Worm (Caenorhabditis elegans) whole organism, L1 larva: ENCODE measurements around the gene zipt-9.

Source experiments
- C16A3.4 ChIP-seq: fragments of 150-350 bp; optimal IDR thresholded peaks from 2 replicates; lab custom pipeline; 2014; ENCODE audit warnings: missing biosample characterization, missing genetic modification characterization
- C34B4.2 ChIP-seq: sonication (generic microtip); optimal IDR thresholded peaks from 2 replicates; lab custom pipeline; 2017; ENCODE audit warnings: mild to moderate bottlenecking, missing genetic modification characterization, missing compliant biosample characterization
- Y116A8C.19 ChIP-seq: sonication (generic microtip); optimal IDR thresholded peaks from 2 replicates; lab custom pipeline; 2016; ENCODE audit warnings: missing compliant biosample characterization, missing genetic modification characterization, borderline replicate concordance
- aha-1 ChIP-seq: fragments of 150-350 bp; optimal IDR thresholded peaks from 2 replicates; lab custom pipeline; 2014; ENCODE audit warnings: missing biosample characterization, missing genetic modification characterization
- aly-2 ChIP-seq: fragments of 150-350 bp; optimal IDR thresholded peaks from 2 replicates; lab custom pipeline; 2014; ENCODE audit warnings: missing biosample characterization, missing genetic modification characterization
- blmp-1 ChIP-seq: fragments of 150-350 bp; optimal IDR thresholded peaks from 2 replicates; lab custom pipeline; 2014; ENCODE audit warnings: missing biosample characterization, missing genetic modification characterization
- ceh-63 ChIP-seq: fragments of 200-800 bp; sonication (Bioruptor generic); optimal IDR thresholded peaks from 2 replicates; lab custom pipeline; 2018; ENCODE audit warnings: mild to moderate bottlenecking, missing genetic modification characterization, missing compliant biosample characterization
- ceh-88 ChIP-seq: fragments of 200-800 bp; sonication (Bioruptor generic); IDR thresholded peaks from 2 replicates; pipeline ENCODE4 v1.3.6; 2022; ENCODE audit warnings: missing genetic modification characterization, missing compliant biosample characterization
- dpl-1 ChIP-seq, 3 experiments: fragments of 150-350 bp in 2 of 3; sonication (generic microtip) in 1 of 3; optimal IDR thresholded peaks; 2 replicates each; lab custom pipeline; 2014 to 2017; ENCODE audit warnings: missing biosample characterization in 3 of 3, missing genetic modification characterization in 3 of 3, missing genetic modification reagents in 3 of 3
- dsc-1 ChIP-seq: sonication (generic microtip); optimal IDR thresholded peaks from 2 replicates; lab custom pipeline; 2016; ENCODE audit warnings: mild to moderate bottlenecking, missing genetic modification characterization, missing compliant biosample characterization
- efl-1 ChIP-seq, 4 experiments: fragments of 150-350 bp; optimal IDR thresholded peaks in 3 of 4; peaks in 1 of 4; 1 replicate in 1 of 4; 2 replicates in 3 of 4; lab custom pipeline; 2014; ENCODE audit warnings: missing biosample characterization in 2 of 4, missing genetic modification characterization in 2 of 4, missing genetic modification reagents in 2 of 4
- egl-13 ChIP-seq: sonication (generic microtip); optimal IDR thresholded peaks from 2 replicates; lab custom pipeline; 2016; ENCODE audit warnings: missing genotype, missing genetic modification reagents, missing genetic modification characterization, missing compliant biosample characterization
- elt-2 ChIP-seq: sonication (generic microtip); optimal IDR thresholded peaks from 2 replicates; lab custom pipeline; 2016; ENCODE audit warnings: missing genetic modification characterization, mild to moderate bottlenecking, inconsistent platforms, missing compliant biosample characterization, missing genetic modification reagents
- fkh-10 ChIP-seq: sonication (generic microtip); optimal IDR thresholded peaks from 2 replicates; lab custom pipeline; 2017; ENCODE audit warnings: missing biosample characterization, missing genetic modification reagents, missing genetic modification characterization
- fkh-4 ChIP-seq: sonication (generic microtip); optimal IDR thresholded peaks from 2 replicates; lab custom pipeline; 2016; ENCODE audit warnings: missing compliant biosample characterization, missing genetic modification characterization, borderline replicate concordance
- fos-1 ChIP-seq: fragments of 150-350 bp; optimal IDR thresholded peaks from 2 replicates; lab custom pipeline; 2014; ENCODE audit warnings: missing biosample characterization, missing genetic modification characterization
- grh-1 ChIP-seq: fragments of 200-800 bp; sonication (Bioruptor generic); IDR thresholded peaks from 2 replicates; pipeline ENCODE4 v1.3.6; 2022; ENCODE audit warnings: missing genetic modification reagents, missing genetic modification characterization, missing compliant biosample characterization
- hlh-4 ChIP-seq: sonication (generic microtip); optimal IDR thresholded peaks from 2 replicates; lab custom pipeline; 2016; ENCODE audit warnings: mild to moderate bottlenecking, missing genetic modification characterization, missing compliant biosample characterization
- hpl-2 ChIP-seq: fragments of 150-350 bp; optimal IDR thresholded peaks from 2 replicates; lab custom pipeline; 2014; ENCODE audit warnings: missing biosample characterization, missing genetic modification reagents, missing genetic modification characterization
- jun-1 ChIP-seq: fragments of 150-350 bp; optimal IDR thresholded peaks from 2 replicates; lab custom pipeline; 2014; ENCODE audit warnings: missing biosample characterization, missing genetic modification reagents, missing genetic modification characterization
- lin-13 ChIP-seq: fragments of 150-350 bp; optimal IDR thresholded peaks from 2 replicates; lab custom pipeline; 2014; ENCODE audit warnings: missing biosample characterization, missing genetic modification reagents, missing genetic modification characterization
- lin-14 ChIP-seq: fragments of 200-800 bp; sonication (Bioruptor generic); optimal IDR thresholded peaks from 2 replicates; lab custom pipeline; 2018; ENCODE audit warnings: mild to moderate bottlenecking, missing genetic modification characterization, moderate library complexity, missing compliant biosample characterization
- lin-15B ChIP-seq: fragments of 150-350 bp; sonication (generic microtip); optimal IDR thresholded peaks from 3 replicates; lab custom pipeline; 2014; ENCODE audit warnings: missing biosample characterization, missing genetic modification characterization
- lin-39 ChIP-seq: fragments of 150-350 bp; optimal IDR thresholded peaks from 2 replicates; lab custom pipeline; 2014; ENCODE audit warnings: missing biosample characterization, missing genetic modification reagents, missing genetic modification characterization
- lsy-2 ChIP-seq, 2 experiments: fragments of 150-350 bp; optimal IDR thresholded peaks; 2 replicates each; lab custom pipeline; 2014; ENCODE audit warnings: missing biosample characterization in 2 of 2, missing genetic modification characterization in 2 of 2
- mab-9 ChIP-seq: fragments of 200-800 bp; sonication (Bioruptor generic); IDR thresholded peaks from 2 replicates; pipeline ENCODE4 v1.3.6; 2022; ENCODE audit warnings: missing genetic modification reagents, missing genetic modification characterization, missing compliant biosample characterization
- mdl-1 ChIP-seq, 2 experiments: fragments of 150-350 bp; optimal IDR thresholded peaks; 2 replicates each; lab custom pipeline; 2014 to 2017; ENCODE audit warnings: missing biosample characterization in 2 of 2, missing genetic modification characterization in 2 of 2, inconsistent platforms in 1 of 2
- mef-2 ChIP-seq: fragments of 150-350 bp; optimal IDR thresholded peaks from 2 replicates; lab custom pipeline; 2014; ENCODE audit warnings: missing biosample characterization, missing genetic modification characterization
- nhr-12 ChIP-seq: sonication (generic microtip); optimal IDR thresholded peaks from 2 replicates; lab custom pipeline; 2017; ENCODE audit warnings: missing biosample characterization, missing genetic modification characterization
- nhr-20 ChIP-seq: sonication (generic microtip); optimal IDR thresholded peaks from 2 replicates; lab custom pipeline; 2016; ENCODE audit warnings: mild to moderate bottlenecking, missing genetic modification characterization, missing compliant biosample characterization
- nhr-237 ChIP-seq: fragments of 150-350 bp; optimal IDR thresholded peaks from 2 replicates; lab custom pipeline; 2014; ENCODE audit warnings: missing biosample characterization, missing genetic modification characterization
- nhr-28 ChIP-seq: fragments of 150-350 bp; optimal IDR thresholded peaks from 2 replicates; lab custom pipeline; 2014; ENCODE audit warnings: missing biosample characterization, missing genetic modification characterization
- nhr-47 ChIP-seq: sonication (generic microtip); optimal IDR thresholded peaks from 2 replicates; lab custom pipeline; 2016; ENCODE audit warnings: mild to moderate bottlenecking, missing genetic modification characterization, moderate library complexity, missing compliant biosample characterization
- nhr-71 ChIP-seq: sonication (generic microtip); optimal IDR thresholded peaks from 2 replicates; lab custom pipeline; 2016; ENCODE audit warnings: mild to moderate bottlenecking, missing genetic modification characterization, moderate library complexity, missing compliant biosample characterization
- nhr-76 ChIP-seq: sonication (generic microtip); optimal IDR thresholded peaks from 2 replicates; lab custom pipeline; 2017; ENCODE audit warnings: missing biosample characterization, missing genetic modification characterization
- nhr-85 ChIP-seq: sonication (generic microtip); peaks from one replicate; lab custom pipeline; 2016; ENCODE audit warnings: missing genetic modification characterization, inconsistent platforms, missing compliant biosample characterization
- pag-3 ChIP-seq: sonication (generic microtip); optimal IDR thresholded peaks from 2 replicates; lab custom pipeline; 2017; ENCODE audit warnings: missing genetic modification characterization, mild to moderate bottlenecking, missing compliant biosample characterization, antibody characterized with exemption, borderline replicate concordance; ENCODE audit not compliant: insufficient read depth
- pax-3 ChIP-seq: fragments of 200-800 bp; sonication (Bioruptor generic); optimal IDR thresholded peaks from 2 replicates; lab custom pipeline; 2018; ENCODE audit warnings: mild to moderate bottlenecking, missing genetic modification characterization, moderate library complexity, missing compliant biosample characterization
- skn-1 ChIP-seq: fragments of 150-350 bp; optimal IDR thresholded peaks from 2 replicates; lab custom pipeline; 2014; ENCODE audit warnings: missing biosample characterization, missing genetic modification characterization
- snpc-4 ChIP-seq: fragments of 150-350 bp; optimal IDR thresholded peaks from 2 replicates; lab custom pipeline; 2014; ENCODE audit warnings: missing biosample characterization, missing genetic modification characterization
- sox-4 ChIP-seq: sonication (generic microtip); optimal IDR thresholded peaks from 2 replicates; lab custom pipeline; 2016; ENCODE audit warnings: missing genetic modification characterization, missing compliant biosample characterization
- sup-37 ChIP-seq: fragments of 200-800 bp; sonication (Bioruptor generic); optimal IDR thresholded peaks from 2 replicates; lab custom pipeline; 2018; ENCODE audit warnings: mild to moderate bottlenecking, missing genetic modification characterization, missing compliant biosample characterization
- tbx-2 ChIP-seq: sonication (generic microtip); optimal IDR thresholded peaks from 2 replicates; lab custom pipeline; 2016; ENCODE audit warnings: missing genetic modification characterization, missing compliant biosample characterization
- unc-130 ChIP-seq: fragments of 150-350 bp; optimal IDR thresholded peaks from 2 replicates; lab custom pipeline; 2017; ENCODE audit warnings: missing biosample characterization, missing genetic modification characterization, inconsistent platforms
- unc-86 ChIP-seq: sonication (generic microtip); optimal IDR thresholded peaks from 2 replicates; lab custom pipeline; 2016; ENCODE audit warnings: missing genetic modification characterization, missing compliant biosample characterization
- vab-15 ChIP-seq: sonication (generic microtip); optimal IDR thresholded peaks from 2 replicates; lab custom pipeline; 2017; ENCODE audit warnings: missing genotype, mild to moderate bottlenecking, missing genetic modification characterization, missing compliant biosample characterization
- xbp-1 ChIP-seq: sonication (generic microtip); optimal IDR thresholded peaks from 2 replicates; lab custom pipeline; 2016; ENCODE audit warnings: missing genetic modification characterization, missing compliant biosample characterization
- ztf-4 ChIP-seq: fragments of 150-350 bp; optimal IDR thresholded peaks from 2 replicates; lab custom pipeline; 2014; ENCODE audit warnings: missing biosample characterization, missing genetic modification characterization

The zipt-9 gene

DNA sequence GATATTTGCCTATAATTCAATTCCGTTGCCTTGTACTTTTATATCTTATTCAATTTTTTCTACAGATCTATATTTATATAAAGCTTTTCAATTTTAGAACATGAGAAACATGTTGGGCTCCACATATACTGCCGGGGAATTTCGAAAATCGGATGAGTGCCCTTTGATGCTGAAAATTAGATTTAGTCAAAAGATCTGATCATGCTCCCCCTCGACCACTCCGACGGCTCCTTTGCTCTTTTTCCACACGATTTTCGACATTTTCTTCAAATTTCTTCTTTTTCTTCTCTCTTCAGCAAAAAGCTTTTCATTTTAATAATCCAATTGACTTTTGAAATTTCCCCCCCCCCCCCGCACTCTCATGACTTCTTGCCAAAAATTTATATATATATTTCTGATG, 33.6 kb downstream of the zipt-9 start:
- TF ChIP-seq mab-9 (GFP tag; lab: Robert Waterston, UW) (peak; percentile 12; the same call in 1 of the 2 replicates), lin-14 (GFP tag; lab: Kevin White, UChicago) (peak; percentile 47), fkh-10 (GFP tag; lab: Kevin White, UChicago) (peak; percentile 82), vab-15 (no peak), efl-1 (optimal IDR thresholded peaks at IDR 0.05; lab: Kevin White, UChicago) (no peak), efl-1 (GFP tag; optimal IDR thresholded peaks at IDR 0.05 in 1 of 2; lab: Kevin White, UChicago) (peak in 1 of 2 experiments; percentile 78), nhr-71 (tag; lab: Kevin White, UChicago) (peak; percentile 2)

DNA sequence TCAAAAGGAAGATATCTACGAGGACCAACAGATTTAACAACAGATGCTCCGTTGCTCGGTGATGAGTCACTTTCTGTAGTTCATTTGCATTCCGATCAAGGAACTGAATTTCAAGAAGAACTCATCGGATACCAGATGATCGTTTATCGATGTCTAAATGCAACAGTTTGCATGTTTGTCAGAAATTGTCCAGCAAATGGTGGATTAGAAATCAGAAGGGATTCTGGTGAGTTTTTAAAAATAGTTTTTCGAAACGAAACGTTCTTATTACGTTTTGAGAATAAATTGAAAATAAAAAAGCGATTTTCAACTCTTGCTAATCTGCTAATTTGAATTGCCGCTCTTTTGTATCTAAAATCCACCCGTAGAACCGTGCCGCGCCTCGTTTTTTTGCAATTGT, 35.2 kb downstream of the zipt-9 start:
- TF ChIP-seq aha-1 (tag; lab: Kevin White, UChicago) (no peak), blmp-1 (no peak), tbx-2 (tag; lab: Kevin White, UChicago) (no peak), ceh-88 (GFP tag; lab: Robert Waterston, UW) (no peak), mef-2 (tag; lab: Kevin White, UChicago) (no peak), C16A3.4 (tag; lab: Kevin White, UChicago) (no peak), fkh-4 (tag; lab: Kevin White, UChicago) (no peak), lin-39 (tag; lab: Kevin White, UChicago) (no peak), aly-2 (no peak), nhr-237 (tag; lab: Kevin White, UChicago) (no peak), pag-3 (no peak), snpc-4 (no peak), lin-14 (GFP tag; lab: Kevin White, UChicago) (no peak), hpl-2 (GFP tag; lab: Kevin White, UChicago) (no peak)

DNA sequence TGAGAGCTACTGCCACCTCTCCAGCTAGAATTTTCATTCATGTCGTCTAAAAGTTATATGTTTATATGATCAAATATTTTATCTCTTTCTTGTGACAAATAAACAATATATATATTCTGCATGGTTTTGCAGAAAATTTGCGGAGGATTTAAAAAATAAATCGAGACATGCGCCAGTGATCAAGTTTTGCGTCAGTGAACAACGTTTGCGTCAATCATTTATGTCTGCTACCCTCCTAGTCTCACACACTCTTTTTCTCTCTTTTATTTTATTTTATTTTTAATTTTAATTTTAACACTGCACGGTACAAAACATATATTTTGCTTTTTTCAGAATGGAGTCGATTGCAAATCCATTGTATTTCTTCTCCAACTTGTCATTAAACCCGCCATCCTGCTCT, 36.5 kb downstream of the zipt-9 start, which contains the start of the genes tag-65 and ccz-1:
TSS of gene tag-65 (minus strand) at position 46 of the 400 bp plus-strand sequence.
TSS of gene ccz-1 (plus strand) at position 334 of the 400 bp plus-strand sequence.
- TF ChIP-seq nhr-47 (tag; lab: Kevin White, UChicago) (peak; percentile 95), lin-15B (peak; percentile 74), aly-2 (peak; percentile 87), grh-1 (GFP tag; lab: Robert Waterston, UW) (peak; percentile 88), skn-1 (tag; lab: Kevin White, UChicago) (peak; percentile 84), xbp-1 (tag; lab: Kevin White, UChicago) (peak; percentile 87), fkh-10 (GFP tag; lab: Kevin White, UChicago) (peak; percentile 21), sup-37 (peak; percentile 66), dpl-1 (GFP tag; optimal IDR thresholded peaks at IDR 0.05; lab: Kevin White, UChicago) (peak; percentile 82 to 94 (median 86)), lin-13 (GFP tag; lab: Kevin White, UChicago) (peak; percentile 84), nhr-28 (tag; lab: Kevin White, UChicago) (no peak), hlh-4 (no peak), ceh-88 (GFP tag; lab: Robert Waterston, UW) (peak; percentile 65; the same call in 1 of the 2 replicates), fos-1 (tag; lab: Kevin White, UChicago) (peak; percentile 85), nhr-12 (tag; lab: Kevin White, UChicago) (no peak), nhr-76 (no peak), lin-39 (tag; lab: Kevin White, UChicago) (peak; percentile 93), elt-2 (tag; lab: Kevin White, UChicago) (peak; percentile 62), dsc-1 (tag; lab: Kevin White, UChicago) (peak; percentile 91), ztf-4 (tag; lab: Kevin White, UChicago) (peak; percentile 53), lsy-2 (tag; optimal IDR thresholded peaks at IDR 0.05; lab: Kevin White, UChicago) (peak; percentile 93 to 94), nhr-85 (tag; lab: Kevin White, UChicago) (peak; percentile 96), C34B4.2 (tag; lab: Kevin White, UChicago) (peak; percentile 30), snpc-4 (peak; percentile 89), unc-130 (tag; lab: Kevin White, UChicago) (peak; percentile 71), Y116A8C.19 (tag; lab: Kevin White, UChicago) (no peak), sox-4 (tag; lab: Kevin White, UChicago) (peak; percentile 48), pax-3 (peak; percentile 93), unc-86 (tag; lab: Kevin White, UChicago) (peak; percentile 85), nhr-237 (tag; lab: Kevin White, UChicago) (peak; percentile 41), egl-13 (tag; lab: Kevin White, UChicago) (peak; percentile 68), mdl-1 (tag; optimal IDR thresholded peaks at IDR 0.05; lab: Kevin White, UChicago) (peak in 1 of 2 experiments; percentile 82), nhr-20 (peak; percentile 93), ceh-63 (GFP tag; lab: Kevin White, UChicago) (peak; percentile 4), mef-2 (tag; lab: Kevin White, UChicago) (peak; percentile 37), jun-1 (tag; lab: Kevin White, UChicago) (peak; percentile 80), hpl-2 (GFP tag; lab: Kevin White, UChicago) (peak; percentile 8)
